Worm (Caenorhabditis elegans) whole organism, early embryonic: Measurements from ENCODE around the gene E02C12.19.

Experiments
- F13C5.2 ChIP-seq: sonication (generic microtip); optimal IDR thresholded peaks from 2 replicates; lab custom pipeline; 2017; ENCODE audit warnings: mild to moderate bottlenecking, missing genetic modification characterization, inconsistent platforms, missing compliant biosample characterization
- ama-1 ChIP-seq: fragments of 150-350 bp; optimal IDR thresholded peaks from 2 replicates; lab custom pipeline; 2014
- ceh-13 ChIP-seq: fragments of 200-800 bp; sonication (Bioruptor generic); optimal IDR thresholded peaks from 2 replicates; lab custom pipeline; 2018; ENCODE audit warnings: mild to moderate bottlenecking, missing genetic modification characterization, missing compliant biosample characterization
- ceh-36 ChIP-seq: sonication (generic microtip); optimal IDR thresholded peaks from 2 replicates; lab custom pipeline; 2016; ENCODE audit warnings: missing genetic modification characterization, inconsistent platforms, missing compliant biosample characterization
- flt-1 ChIP-seq: fragments of 200-800 bp; sonication (Bioruptor generic); IDR thresholded peaks from 2 replicates; pipeline ENCODE4 v1.3.6; 2022; ENCODE audit warnings: missing genetic modification characterization, missing compliant biosample characterization
- hmg-4 ChIP-seq: fragments of 200-800 bp; sonication (Bioruptor generic); optimal IDR thresholded peaks from 2 replicates; lab custom pipeline; 2018; ENCODE audit warnings: mild to moderate bottlenecking, missing genetic modification characterization, missing compliant biosample characterization
- hnd-1 ChIP-seq: sonication (generic microtip); optimal IDR thresholded peaks from 2 replicates; lab custom pipeline; 2016; ENCODE audit warnings: missing genetic modification characterization, missing compliant biosample characterization
- pes-1 ChIP-seq: fragments of 200-800 bp; sonication (Bioruptor generic); IDR thresholded peaks from 2 replicates; pipeline ENCODE4 v1.3.6; 2022; ENCODE audit warnings: missing genetic modification reagents, missing genetic modification characterization, missing compliant biosample characterization
- scrt-1 ChIP-seq: fragments of 200-800 bp; sonication (Bioruptor generic); IDR thresholded peaks from 2 replicates; pipeline ENCODE4 v1.3.6; 2022; ENCODE audit warnings: missing genetic modification characterization, missing compliant biosample characterization
- sea-1 ChIP-seq: fragments of 200-800 bp; sonication (Bioruptor generic); conservative IDR thresholded peaks from 2 replicates; pipeline ENCODE4 v1.3.6; 2022; ENCODE audit warnings: missing genetic modification characterization, missing compliant biosample characterization
- tbx-11 ChIP-seq: fragments of 200-800 bp; sonication (Bioruptor generic); IDR thresholded peaks from 2 replicates; pipeline ENCODE4 v1.3.6; 2022; ENCODE audit warnings: missing genetic modification characterization, missing compliant biosample characterization
- tbx-37 ChIP-seq: fragments of 200-800 bp; sonication (Bioruptor generic); conservative IDR thresholded peaks from 2 replicates; pipeline ENCODE4 v1.3.6; 2022; ENCODE audit warnings: missing genetic modification reagents, missing genetic modification characterization, missing compliant biosample characterization

DNA sequence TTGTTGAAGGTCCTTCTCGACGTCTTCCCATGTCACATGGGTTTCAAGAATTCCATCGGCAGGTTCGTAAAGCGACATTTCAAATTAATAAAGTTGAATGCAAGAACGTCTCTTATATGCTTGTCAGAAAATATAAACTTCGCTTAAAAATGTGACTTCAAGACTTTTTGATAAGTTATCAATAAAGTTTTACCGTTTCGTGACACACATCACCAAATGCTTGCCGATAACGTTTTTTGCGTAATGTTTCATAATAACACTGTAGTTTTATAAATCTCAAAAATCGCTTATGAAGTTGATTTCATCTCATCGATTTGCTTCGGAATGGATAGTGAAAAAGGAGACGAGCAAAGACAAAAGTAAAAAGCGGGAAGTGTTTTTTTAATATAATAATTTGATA is 2.8 kb downstream of the E02C12.19 start, which contains the start of gene E02C12.8:
- TF ChIP-seq ama-1 (lab: Kevin White, UChicago): no peak
- TF ChIP-seq tbx-37 (GFP tag; lab: Robert Waterston, UW): no peak
- TF ChIP-seq F13C5.2 (tag; lab: Kevin White, UChicago): no peak
- TF ChIP-seq hnd-1 (tag; lab: Kevin White, UChicago): no peak
- TF ChIP-seq sea-1: no peak
- TF ChIP-seq ceh-36: no peak
- no peak for TF ChIP-seq pes-1
- no peak for TF ChIP-seq hmg-4 (GFP tag; lab: Kevin White, UChicago)
- no peak for TF ChIP-seq scrt-1 (GFP tag; lab: Robert Waterston, UW)
- no peak for TF ChIP-seq ceh-13 (GFP tag; lab: Kevin White, UChicago)
- no peak for TF ChIP-seq flt-1 (GFP tag; lab: Robert Waterston, UW)
- no peak for TF ChIP-seq tbx-11 (GFP tag; lab: Robert Waterston, UW)
